Fruit fly (Drosophila melanogaster) whole organism, pupa: Measurements from ENCODE around the gene Cubn2.

Source experiments
- CG32121 ChIP-seq: fragments of 200-800 bp; sonication (Bioruptor generic); IDR thresholded peaks from 2 replicates; pipeline ENCODE4 v1.3.6; 2022; ENCODE audit warnings: missing biosample characterization, missing genetic modification characterization
- CG4496 ChIP-seq: fragments of 200-800 bp; sonication (Bioruptor generic); IDR thresholded peaks from 3 replicates; pipeline ENCODE4 v1.3.6; 2022; ENCODE audit warnings: missing biosample characterization, missing genetic modification characterization
- CG9948 ChIP-seq: fragments of 200-800 bp; sonication (Bioruptor generic); optimal IDR thresholded peaks from 2 replicates; lab custom pipeline; 2018; ENCODE audit warnings: missing biosample characterization, mild to moderate bottlenecking, missing genetic modification characterization, moderate library complexity
- EcR ChIP-seq: fragments of 200-800 bp; sonication (Bioruptor generic); optimal IDR thresholded peaks from 3 replicates; lab custom pipeline; 2019; ENCODE audit warnings: missing biosample characterization, missing genetic modification characterization, mild to moderate bottlenecking, moderate library complexity, missing genetic modification reagents
- Ets98B ChIP-seq: fragments of 200-800 bp; sonication (Bioruptor generic); IDR thresholded peaks from 2 replicates; pipeline ENCODE4 v1.3.6; 2022; ENCODE audit warnings: missing biosample characterization, missing genetic modification characterization
- rn ChIP-seq: fragments of 200-800 bp; sonication (Bioruptor generic); IDR thresholded peaks from 2 replicates; pipeline ENCODE4 v1.3.6; 2022; ENCODE audit warnings: missing biosample characterization, missing genetic modification characterization

DNA sequence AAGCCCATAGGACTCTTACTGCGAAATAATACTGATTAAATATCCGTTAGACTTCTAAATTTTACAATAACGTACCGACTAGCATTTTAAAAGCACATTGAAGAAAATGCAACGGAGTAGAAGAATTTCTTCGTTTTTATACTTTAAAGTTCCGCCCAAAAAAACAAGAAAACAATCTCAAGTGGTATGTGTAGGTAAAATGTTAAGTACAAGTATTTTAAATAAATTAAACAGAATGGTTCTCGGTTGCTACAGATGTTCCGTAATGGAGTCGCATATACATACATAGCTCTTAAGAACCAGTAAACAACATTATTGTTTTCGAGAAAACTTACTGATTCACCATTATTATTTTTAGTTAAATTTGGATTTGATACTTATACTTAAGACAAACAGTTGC is 42.5 kb downstream of the Cubn2 start, which contains the start of gene Muc68D:
- TF ChIP-seq CG32121 (GFP tag; lab: Robert Waterston, UW) (no peak), rn (GFP tag; lab: Robert Waterston, UW) (no peak), Ets98B (GFP tag; lab: Robert Waterston, UW) (no peak), CG4496 (no peak), CG9948 (tag; lab: Kevin White, UChicago) (no peak), EcR (GFP tag; lab: Kevin White, UChicago) (no peak)
